Worm (Caenorhabditis elegans) whole organism, L3 larva: ENCODE data around the gene C27A7.3.

Source experiments
- R02D3.7 ChIP-seq: fragments of 150-350 bp; optimal IDR thresholded peaks from 2 replicates; lab custom pipeline; 2014; ENCODE audit warnings: missing biosample characterization, missing genetic modification characterization
- ZK546.5 ChIP-seq: sonication (generic microtip); optimal IDR thresholded peaks from 2 replicates; lab custom pipeline; 2017; ENCODE audit warnings: missing biosample characterization, missing genetic modification characterization
- aly-2 ChIP-seq: fragments of 150-350 bp; optimal IDR thresholded peaks from 2 replicates; lab custom pipeline; 2014; ENCODE audit warnings: missing biosample characterization, missing genetic modification characterization
- ama-1 ChIP-seq: fragments of 150-350 bp; optimal IDR thresholded peaks from 2 replicates; lab custom pipeline; 2018
- ceh-28 ChIP-seq: fragments of 150-350 bp; optimal IDR thresholded peaks from 2 replicates; lab custom pipeline; 2014; ENCODE audit warnings: missing biosample characterization, missing genetic modification reagents, missing genetic modification characterization
- ceh-82 ChIP-seq: fragments of 150-350 bp; optimal IDR thresholded peaks from 2 replicates; lab custom pipeline; 2014; ENCODE audit warnings: missing biosample characterization, missing genetic modification characterization
- ceh-9 ChIP-seq: sonication (generic microtip); optimal IDR thresholded peaks from 2 replicates; lab custom pipeline; 2018; ENCODE audit warnings: missing biosample characterization, missing genetic modification characterization
- egl-27 ChIP-seq: sonication (generic microtip); optimal IDR thresholded peaks from 4 replicates; lab custom pipeline; 2017; ENCODE audit warnings: missing biosample characterization, missing genetic modification reagents, missing genetic modification characterization
- egl-5 ChIP-seq: fragments of 150-350 bp; optimal IDR thresholded peaks from 2 replicates; lab custom pipeline; 2017; ENCODE audit warnings: missing biosample characterization, missing genetic modification reagents, missing genetic modification characterization, inconsistent platforms
- elt-2 ChIP-seq: sonication (generic microtip); optimal IDR thresholded peaks from 2 replicates; lab custom pipeline; 2016; ENCODE audit warnings: missing genetic modification reagents, mild to moderate bottlenecking, missing genetic modification characterization, missing compliant biosample characterization
- elt-3 ChIP-seq, 3 experiments: fragments of 150-350 bp in 1 of 3; sonication (generic microtip) in 2 of 3; optimal IDR thresholded peaks; 2 replicates in 2 of 3; 4 replicates in 1 of 3; lab custom pipeline; 2014 to 2017; ENCODE audit warnings: missing biosample characterization in 3 of 3, missing genetic modification characterization in 3 of 3
- eor-1 ChIP-seq, 2 experiments: fragments of 150-350 bp; optimal IDR thresholded peaks; 2 replicates each; lab custom pipeline; 2014 to 2018; ENCODE audit warnings: missing biosample characterization in 2 of 2, missing genetic modification characterization in 2 of 2
- fkh-2 ChIP-seq: fragments of 150-350 bp; optimal IDR thresholded peaks from 2 replicates; lab custom pipeline; 2014; ENCODE audit warnings: missing biosample characterization, missing genetic modification reagents, missing genetic modification characterization
- hmg-11 ChIP-seq: sonication (generic microtip); optimal IDR thresholded peaks from 2 replicates; lab custom pipeline; 2016; ENCODE audit warnings: missing genetic modification characterization, missing compliant biosample characterization
- jun-1 ChIP-seq: fragments of 150-350 bp; optimal IDR thresholded peaks from 2 replicates; lab custom pipeline; 2014; ENCODE audit warnings: missing biosample characterization, missing genetic modification reagents, missing genetic modification characterization
- lin-15B ChIP-seq: fragments of 150-350 bp; optimal IDR thresholded peaks from 2 replicates; lab custom pipeline; 2014; ENCODE audit warnings: missing biosample characterization, missing genetic modification characterization
- lsy-12 ChIP-seq: sonication (generic microtip); optimal IDR thresholded peaks from 2 replicates; lab custom pipeline; 2016; ENCODE audit warnings: mild to moderate bottlenecking, missing genetic modification characterization, missing compliant biosample characterization
- mdl-1 ChIP-seq: fragments of 150-350 bp; optimal IDR thresholded peaks from 2 replicates; lab custom pipeline; 2014; ENCODE audit warnings: missing biosample characterization, missing genetic modification characterization
- mml-1 ChIP-seq: fragments of 150-350 bp; sonication (generic microtip); optimal IDR thresholded peaks from 3 replicates; lab custom pipeline; 2014; ENCODE audit warnings: missing biosample characterization, missing genetic modification characterization
- nfya-1 ChIP-seq: sonication (generic microtip); optimal IDR thresholded peaks from 2 replicates; lab custom pipeline; 2017; ENCODE audit warnings: missing genetic modification characterization, mild to moderate bottlenecking, missing compliant biosample characterization, antibody characterized with exemption, moderate library complexity; ENCODE audit not compliant: insufficient read depth
- nhr-12 ChIP-seq: fragments of 150-350 bp; optimal IDR thresholded peaks from 2 replicates; lab custom pipeline; 2014; ENCODE audit warnings: missing biosample characterization, missing genetic modification characterization
- nhr-23 ChIP-seq: fragments of 150-350 bp; optimal IDR thresholded peaks from 2 replicates; lab custom pipeline; 2014; ENCODE audit warnings: missing biosample characterization, missing genetic modification reagents, missing genetic modification characterization
- nhr-237 ChIP-seq: fragments of 150-350 bp; optimal IDR thresholded peaks from 2 replicates; lab custom pipeline; 2014; ENCODE audit warnings: missing biosample characterization, missing genetic modification characterization
- nhr-25 ChIP-seq: sonication (generic microtip); optimal IDR thresholded peaks from 2 replicates; lab custom pipeline; 2017; ENCODE audit warnings: missing biosample characterization, missing genetic modification characterization
- nhr-28 ChIP-seq: fragments of 150-350 bp; optimal IDR thresholded peaks from 2 replicates; lab custom pipeline; 2014; ENCODE audit warnings: missing biosample characterization, missing genetic modification characterization
- nhr-43 ChIP-seq: sonication (generic microtip); optimal IDR thresholded peaks from 2 replicates; lab custom pipeline; 2016; ENCODE audit warnings: mild to moderate bottlenecking, missing genetic modification characterization, missing compliant biosample characterization; ENCODE audit not compliant: poor library complexity, severe bottlenecking
- nhr-67 ChIP-seq: fragments of 150-350 bp; optimal IDR thresholded peaks from 2 replicates; lab custom pipeline; 2014; ENCODE audit warnings: missing biosample characterization, missing genetic modification characterization
- nhr-76 ChIP-seq: fragments of 150-350 bp; sonication (generic microtip); optimal IDR thresholded peaks from 5 replicates; lab custom pipeline; 2014; ENCODE audit warnings: missing biosample characterization, missing genetic modification characterization
- pha-4 ChIP-seq: fragments of 150-350 bp; optimal IDR thresholded peaks from 2 replicates; lab custom pipeline; 2014; ENCODE audit warnings: missing biosample characterization, missing genetic modification reagents, missing genetic modification characterization
- pqm-1 ChIP-seq: fragments of 150-350 bp; optimal IDR thresholded peaks from 2 replicates; lab custom pipeline; 2017; ENCODE audit warnings: missing biosample characterization, missing genetic modification characterization, inconsistent platforms
- sea-2 ChIP-seq: fragments of 150-350 bp; sonication (generic microtip); optimal IDR thresholded peaks from 4 replicates; lab custom pipeline; 2014; ENCODE audit warnings: missing biosample characterization, missing genetic modification reagents, missing genetic modification characterization
- skn-1 ChIP-seq: fragments of 150-350 bp; optimal IDR thresholded peaks from 2 replicates; lab custom pipeline; 2014; ENCODE audit warnings: missing biosample characterization, missing genetic modification characterization
- snpc-4 ChIP-seq: fragments of 150-350 bp; optimal IDR thresholded peaks from 2 replicates; lab custom pipeline; 2014; ENCODE audit warnings: missing biosample characterization, missing genetic modification characterization
- tbx-2 ChIP-seq: sonication (generic microtip); optimal IDR thresholded peaks from 2 replicates; lab custom pipeline; 2016; ENCODE audit warnings: mild to moderate bottlenecking, missing genetic modification characterization, missing compliant biosample characterization
- unc-39 ChIP-seq: sonication (generic microtip); optimal IDR thresholded peaks from 4 replicates; lab custom pipeline; 2017; ENCODE audit warnings: missing biosample characterization, missing genetic modification characterization
- unc-62 ChIP-seq: fragments of 150-350 bp; sonication (generic microtip); optimal IDR thresholded peaks from 4 replicates; lab custom pipeline; 2014; ENCODE audit warnings: missing biosample characterization, missing genetic modification reagents, missing genetic modification characterization
- zag-1 ChIP-seq: fragments of 150-350 bp; optimal IDR thresholded peaks from 2 replicates; lab custom pipeline; 2014; ENCODE audit warnings: missing biosample characterization, missing genetic modification characterization
- ztf-11 ChIP-seq: fragments of 150-350 bp; optimal IDR thresholded peaks from 2 replicates; lab custom pipeline; 2014; ENCODE audit warnings: missing biosample characterization, missing genetic modification characterization

Gene C27A7.3

ce11 chrV:12162906-12163305, 22.2 kb downstream of the C27A7.3 start, which contains the start of gene srj-4:
Gene srj-4 (plus strand): TSS chrV:12163206.
- TF ChIP-seq nhr-23 (no peak), unc-62 (GFP tag; lab: Kevin White, UChicago) (no peak), egl-5 (no peak), nfya-1 (tag; lab: Kevin White, UChicago) (no peak), skn-1 (no peak), ceh-82 (tag; lab: Kevin White, UChicago) (no peak), tbx-2 (no peak), lin-15B (no peak), ztf-11 (tag; lab: Kevin White, UChicago) (no peak), ama-1 (no peak), unc-39 (tag; lab: Kevin White, UChicago) (no peak), R02D3.7 (tag; lab: Kevin White, UChicago) (no peak), lsy-12 (tag; lab: Kevin White, UChicago) (no peak), mml-1 (tag; lab: Kevin White, UChicago) (no peak), ZK546.5 (no peak), zag-1 (no peak)

- TF ChIP-seq nhr-76 (no peak), nhr-12 (tag; lab: Kevin White, UChicago) (no peak), ZK546.5 (no peak), mml-1 (tag; lab: Kevin White, UChicago) (no peak)
Observed at ce11 chrV:12167031-12167430, 26.3 kb downstream of the C27A7.3 start.

- no peak for TF ChIP-seq elt-3 (tag; optimal IDR thresholded peaks at IDR 0.05; lab: Kevin White, UChicago)
- no peak for TF ChIP-seq lin-15B
- no peak for TF ChIP-seq nhr-25
- TF ChIP-seq tbx-2, result no peak
- TF ChIP-seq nfya-1 (tag; lab: Kevin White, UChicago), result no peak
- no peak for TF ChIP-seq mml-1 (tag; lab: Kevin White, UChicago)
- TF ChIP-seq nhr-237 (tag; lab: Kevin White, UChicago), result no peak
- TF ChIP-seq eor-1 (tag; optimal IDR thresholded peaks at IDR 0.05; lab: Kevin White, UChicago), result no peak
- TF ChIP-seq pha-4, result no peak
- TF ChIP-seq mdl-1 (tag; lab: Kevin White, UChicago), result no peak
- TF ChIP-seq nhr-67 (tag; lab: Kevin White, UChicago), result no peak
- TF ChIP-seq unc-62 (GFP tag; lab: Kevin White, UChicago), result no peak
- no peak for TF ChIP-seq ceh-9 (tag; lab: Kevin White, UChicago)
- TF ChIP-seq pqm-1 (tag; lab: Kevin White, UChicago), result no peak
- no peak for TF ChIP-seq egl-27
- TF ChIP-seq egl-5, result no peak
Observed at ce11 chrV:12167653-12168052, 26.9 kb downstream of the C27A7.3 start, which contains the start of gene col-37. Gene col-37 (minus strand): TSS chrV:12167753.

- TF ChIP-seq pha-4 (no peak), nhr-28 (tag; lab: Kevin White, UChicago) (no peak), sea-2 (GFP tag; lab: Kevin White, UChicago) (no peak), fkh-2 (tag; lab: Kevin White, UChicago) (no peak), tbx-2 (no peak)
Observed at ce11 chrV:12170114-12170513, 29.4 kb downstream of the C27A7.3 start, which contains the start of gene ZK863.1. Gene ZK863.1 (minus strand): TSS chrV:12170214.

ce11 chrV:12179338-12179737, 38.6 kb downstream of the C27A7.3 start, which contains the start of gene clec-224:
Gene clec-224 (minus strand): TSS chrV:12179438.
- TF ChIP-seq lin-15B (no peak), eor-1 (tag; optimal IDR thresholded peaks at IDR 0.05; lab: Kevin White, UChicago) (no peak), nhr-43 (tag; lab: Kevin White, UChicago) (no peak), ZK546.5 (no peak), sea-2 (GFP tag; lab: Kevin White, UChicago) (no peak), nhr-237 (tag; lab: Kevin White, UChicago) (no peak), jun-1 (no peak), snpc-4 (tag; lab: Kevin White, UChicago) (no peak), hmg-11 (tag; lab: Kevin White, UChicago) (no peak), ceh-28 (tag; lab: Kevin White, UChicago) (no peak), elt-2 (tag; lab: Kevin White, UChicago) (no peak), aly-2 (tag; lab: Kevin White, UChicago) (no peak), fkh-2 (tag; lab: Kevin White, UChicago) (no peak), zag-1 (no peak), egl-5 (no peak), nfya-1 (tag; lab: Kevin White, UChicago) (no peak), ceh-82 (tag; lab: Kevin White, UChicago) (no peak), nhr-28 (tag; lab: Kevin White, UChicago) (no peak)
